Worm (Caenorhabditis elegans): ENCODE measurements around the gene srw-145.

srw-145 gene

DNA sequence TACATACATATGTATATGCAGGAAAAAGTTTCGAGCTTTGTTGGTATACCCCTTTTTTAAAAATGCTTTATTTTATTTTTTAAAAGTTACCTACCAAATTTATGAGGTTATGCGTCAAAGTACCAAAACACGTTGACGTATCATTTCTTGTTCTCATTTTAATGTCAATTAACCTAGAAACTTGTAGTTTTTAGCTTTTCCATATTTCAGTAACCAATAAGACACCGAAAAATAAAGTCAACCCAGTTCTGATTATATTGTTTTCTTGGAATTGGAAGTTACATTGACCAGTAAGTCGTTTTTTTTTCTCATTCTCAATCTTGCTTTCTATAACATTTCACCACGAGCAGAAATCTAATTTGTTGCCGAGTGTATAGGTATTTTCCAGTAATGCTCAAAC, at the start of gene srw-145:
TSS of gene srw-145 (plus strand) at position 301 of the 400 bp plus-strand sequence.
- TF ChIP-seq nhr-11 (tag; optimal IDR thresholded peaks at IDR 0.05) (peak; percentile 6), aha-1 (tag) (peak; percentile 41), daf-19 (GFP tag; conservative IDR thresholded peaks at IDR 0.05) (no peak)

DNA sequence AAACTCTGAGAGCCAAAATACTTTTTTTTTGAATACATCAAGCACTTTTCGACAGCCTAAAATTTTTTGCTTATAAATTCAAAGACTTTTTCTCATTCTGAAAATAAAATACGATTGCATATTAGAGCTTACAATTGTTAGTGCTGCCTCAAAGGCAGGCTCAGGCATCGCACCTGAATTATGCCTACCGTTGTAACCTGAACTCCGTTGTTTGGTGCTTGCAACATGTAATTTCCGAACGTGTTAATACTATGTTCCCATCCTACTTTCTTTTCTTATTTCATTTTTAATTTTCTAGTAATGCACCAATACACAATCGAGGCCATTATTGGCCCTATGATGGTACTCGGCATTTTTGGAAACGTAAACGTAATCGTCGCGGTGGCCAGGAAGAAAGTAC, 49.6 kb upstream of the srw-145 start, which contains the start of gene srsx-19:
TSS of gene srsx-19 (plus strand) at position 301 of the 400 bp plus-strand sequence.
- TF ChIP-seq aha-1 (tag) = peak; percentile 16
- no peak for TF ChIP-seq madf-5 (GFP tag; IDR thresholded peaks at IDR 0.05)

DNA sequence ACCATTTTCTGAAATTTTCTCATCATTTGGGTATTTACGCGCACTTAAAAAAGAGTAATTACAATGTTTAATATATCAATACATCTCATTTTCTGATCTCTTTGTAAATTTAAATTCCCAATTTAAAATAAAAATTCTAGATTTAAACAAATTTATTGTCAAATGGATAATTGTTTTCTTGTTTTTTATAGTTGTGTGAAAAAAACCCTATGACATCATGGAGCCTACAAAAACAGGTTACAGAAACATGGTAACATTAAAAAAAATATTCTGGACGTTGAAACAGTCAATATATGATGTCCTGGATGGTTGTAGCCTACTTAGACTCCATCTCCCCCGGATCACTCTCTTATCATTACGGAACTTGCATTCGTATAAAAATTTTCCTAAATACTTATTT, 47.4 kb upstream of the srw-145 start, which contains the start of gene spp-12:
TSS of gene spp-12 (plus strand) at position 301 of the 400 bp plus-strand sequence.
- TF ChIP-seq hlh-11 (tag; optimal IDR thresholded peaks at IDR 0.05) = no peak
- TF ChIP-seq dve-1 (tag; optimal IDR thresholded peaks at IDR 0.05; ENCODE audit: insufficient read depth) = no peak
- no peak for TF ChIP-seq tag-97 (GFP tag; IDR thresholded peaks at IDR 0.05)

DNA sequence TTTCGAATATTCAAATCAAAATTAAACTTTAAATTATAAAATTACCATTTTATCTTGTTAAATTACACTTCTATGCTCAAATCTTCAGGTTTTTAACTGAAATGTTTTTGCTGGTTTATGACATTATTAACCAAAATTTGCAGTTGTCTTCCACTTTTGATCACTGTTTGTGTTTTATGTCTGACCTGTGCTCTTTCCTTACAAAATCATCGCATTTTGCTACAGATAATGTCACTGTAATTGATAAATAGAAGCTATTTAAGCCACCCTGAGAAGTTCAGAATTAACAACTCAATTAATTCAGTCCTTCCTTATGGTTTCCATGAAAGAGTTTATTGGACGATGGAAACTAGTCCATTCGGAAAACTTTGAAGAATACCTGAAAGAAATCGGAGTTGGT, 46.5 kb upstream of the srw-145 start, which contains the start of gene lbp-8:
TSS of gene lbp-8 (plus strand) at position 301 of the 400 bp plus-strand sequence.
- TF ChIP-seq spr-3 (GFP tag; optimal IDR thresholded peaks at IDR 0.05) = no peak
- no peak for TF ChIP-seq nhr-41 (GFP tag; IDR thresholded peaks at IDR 0.05)
- no peak for TF ChIP-seq lin-13 (GFP tag; optimal IDR thresholded peaks at IDR 0.05)
- no peak for TF ChIP-seq hmg-1.1 (GFP tag; IDR thresholded peaks at IDR 0.05)
- TF ChIP-seq gei-8 (GFP tag; optimal IDR thresholded peaks at IDR 0.05) = no peak
- no peak for TF ChIP-seq duxl-1 (tag; optimal IDR thresholded peaks at IDR 0.05; ENCODE audit: poor library complexity)
- TF ChIP-seq sdz-12 (GFP tag; optimal IDR thresholded peaks at IDR 0.05) = no peak
- TF ChIP-seq nhr-25 (tag; optimal IDR thresholded peaks at IDR 0.05; ENCODE audit: borderline replicate concordance, insufficient read depth) = no peak
- TF ChIP-seq lin-39 (tag; optimal IDR thresholded peaks at IDR 0.05) = no peak
- no peak for TF ChIP-seq pqm-1 (tag; optimal IDR thresholded peaks at IDR 0.05)
- no peak for TF ChIP-seq php-3 (GFP tag; IDR thresholded peaks at IDR 0.05)
- no peak for TF ChIP-seq unc-62 (GFP tag; optimal IDR thresholded peaks at IDR 0.05 in 1 of 2)
- no peak for TF ChIP-seq unc-62 (tag; optimal IDR thresholded peaks at IDR 0.05)

DNA sequence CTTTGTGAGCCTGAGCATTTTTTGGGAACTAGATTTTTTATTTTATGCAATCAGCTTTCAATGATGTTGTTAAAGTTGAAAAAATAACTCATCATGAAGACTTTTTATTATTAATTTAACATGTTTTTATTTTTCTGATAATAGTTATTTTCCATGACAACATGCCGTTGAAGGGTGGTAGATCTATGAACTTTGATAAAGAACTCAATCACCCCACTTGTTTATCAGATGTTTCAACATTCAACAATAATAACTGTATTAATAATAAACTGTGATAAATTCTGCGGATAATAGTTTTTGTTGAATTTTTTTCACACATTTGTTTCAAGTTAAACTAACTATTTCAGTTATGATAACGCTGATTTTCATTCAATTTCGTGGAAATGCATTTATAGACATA, 45.5 kb upstream of the srw-145 start:
- TF ChIP-seq lin-1 (GFP tag; IDR thresholded peaks at IDR 0.05) (no peak), daf-8 (GFP tag; IDR thresholded peaks at IDR 0.05) (no peak), daf-19 (GFP tag; conservative IDR thresholded peaks at IDR 0.05) (no peak), egl-27 (tag; optimal IDR thresholded peaks at IDR 0.05) (no peak), mes-2 (tag; optimal IDR thresholded peaks at IDR 0.05; ENCODE audit: poor library complexity, severe bottlenecking) (no peak), ZK546.5 (tag; optimal IDR thresholded peaks at IDR 0.05) (no peak), unc-62 (GFP tag; optimal IDR thresholded peaks at IDR 0.05 in 1 of 2) (no peak), unc-62 (tag; optimal IDR thresholded peaks at IDR 0.05) (no peak), hmg-1.1 (GFP tag; IDR thresholded peaks at IDR 0.05) (no peak), lin-39 (tag; optimal IDR thresholded peaks at IDR 0.05) (no peak), cey-2 (tag; optimal IDR thresholded peaks at IDR 0.05; ENCODE audit: borderline replicate concordance, insufficient read depth) (no peak), skn-1 (tag; optimal IDR thresholded peaks at IDR 0.05) (no peak), ceh-28 (tag; optimal IDR thresholded peaks at IDR 0.05) (no peak), dve-1 (tag; optimal IDR thresholded peaks at IDR 0.05; ENCODE audit: insufficient read depth) (peak; percentile 76), lsy-2 (tag; optimal IDR thresholded peaks at IDR 0.05) (no peak), nhr-77 (tag; optimal IDR thresholded peaks at IDR 0.05) (peak; percentile 53), lin-38 (GFP tag; IDR thresholded peaks at IDR 0.05) (no peak), lir-3 (tag; optimal IDR thresholded peaks at IDR 0.05) (no peak), saeg-2 (GFP tag; IDR thresholded peaks at IDR 0.05) (no peak), F49E8.2 (tag; optimal IDR thresholded peaks at IDR 0.05; ENCODE audit: borderline replicate concordance) (no peak), ceh-82 (tag; optimal IDR thresholded peaks at IDR 0.05) (no peak), nhr-76 (tag; optimal IDR thresholded peaks at IDR 0.05) (no peak), zip-2 (tag; optimal IDR thresholded peaks at IDR 0.05) (no peak), arid-1 (GFP tag; conservative IDR thresholded peaks at IDR 0.05) (no peak), mxl-3 (GFP tag; optimal IDR thresholded peaks at IDR 0.05) (no peak), Y75B8A.6 (GFP tag; IDR thresholded peaks at IDR 0.05) (no peak), unc-130 (GFP tag; optimal IDR thresholded peaks at IDR 0.05) (no peak), ces-1 (GFP tag; optimal IDR thresholded peaks at IDR 0.05) (no peak), nhr-42 (GFP tag; IDR thresholded peaks at IDR 0.05) (no peak)
